Worm (Caenorhabditis elegans): ENCODE measurements around the gene faah-5.

faah-5 gene

DNA sequence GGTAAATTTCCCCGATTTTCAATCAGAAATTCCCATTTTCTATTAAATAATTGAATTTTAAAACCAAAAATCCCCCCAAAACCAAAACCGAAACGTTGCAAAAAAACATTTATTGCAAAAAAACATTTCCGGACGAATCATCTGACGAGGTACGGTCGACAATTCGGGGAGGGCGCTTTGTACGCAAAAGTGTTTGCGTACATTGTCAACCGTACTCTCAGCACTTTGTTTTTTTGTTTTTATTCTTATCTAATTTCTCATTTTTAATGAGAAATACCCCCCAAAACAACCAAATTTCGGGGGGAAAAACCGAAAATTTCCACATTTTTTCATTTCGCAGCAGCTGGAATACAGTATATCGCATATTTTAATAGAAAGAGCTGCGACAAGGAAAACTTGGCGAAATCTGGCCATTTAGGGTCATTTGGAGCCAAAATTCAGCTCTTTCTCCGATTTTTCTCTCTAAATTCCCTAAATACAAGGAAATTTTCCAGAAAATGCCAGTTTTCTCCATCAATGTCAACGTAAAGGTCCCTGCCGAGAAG lies 43.5 kb downstream of the faah-5 start, which contains the start of gene mif-1:
TSS of gene mif-1 (plus strand) at position 495 of the 545 bp plus-strand sequence.
- TF ChIP-seq elt-2 (tag; optimal IDR thresholded peaks at IDR 0.05), result peak; percentile 26
- TF ChIP-seq nhr-232 (tag; optimal IDR thresholded peaks at IDR 0.05), result no peak
- peak; percentile 68 for TF ChIP-seq nfya-1 (tag; optimal IDR thresholded peaks at IDR 0.05)
- no peak for TF ChIP-seq ama-1 (optimal IDR thresholded peaks at IDR 0.05)
- peak; percentile 30 for TF ChIP-seq hlh-30 (tag; optimal IDR thresholded peaks at IDR 0.05; ENCODE audit: insufficient read depth)
- TF ChIP-seq tbx-2 (tag; optimal IDR thresholded peaks at IDR 0.05), result no peak

DNA sequence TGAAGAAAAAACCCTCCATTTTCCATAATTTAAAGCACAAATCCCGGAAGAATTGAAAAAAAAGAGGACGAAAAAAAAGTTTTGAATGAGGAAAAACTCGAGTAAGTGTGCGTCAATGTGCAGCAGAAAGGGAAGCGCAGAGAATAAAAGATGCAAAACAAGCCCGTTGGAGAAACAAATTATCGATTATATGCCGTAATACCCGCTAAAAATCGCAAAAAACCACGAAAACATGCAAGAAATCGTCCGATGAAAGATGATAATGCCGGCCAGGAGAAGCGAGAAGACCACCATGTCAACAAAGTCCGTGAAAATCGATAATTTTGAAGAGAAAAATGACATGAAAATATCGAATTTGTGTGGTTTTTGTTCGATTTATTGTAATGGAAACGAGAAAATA lies 44.2 kb downstream of the faah-5 start:
- peak; percentile 4 for TF ChIP-seq ceh-48 (tag; optimal IDR thresholded peaks at IDR 0.05)
- no peak for TF ChIP-seq ceh-14 (tag; optimal IDR thresholded peaks at IDR 0.05)

ce11 chrIII:11846365-11846764 lies 44.9 kb downstream of the faah-5 start, which contains the start of gene ntl-3:
ntl-3 (minus strand) TSS chrIII:11846465.
- TF ChIP-seq ceh-14 (tag; optimal IDR thresholded peaks at IDR 0.05), result no peak
- no peak for TF ChIP-seq pqm-1 (tag; optimal IDR thresholded peaks at IDR 0.05)
- TF ChIP-seq ceh-19 (GFP tag; optimal IDR thresholded peaks at IDR 0.05), result no peak
- no peak for TF ChIP-seq K02D7.2 (tag; optimal IDR thresholded peaks at IDR 0.05)
- TF ChIP-seq pha-4 (tag; optimal IDR thresholded peaks at IDR 0.05), result no peak
- no peak for TF ChIP-seq fkh-10 (GFP tag; optimal IDR thresholded peaks at IDR 0.05)
- TF ChIP-seq ceh-18 (tag; optimal IDR thresholded peaks at IDR 0.05), result no peak
- TF ChIP-seq tbx-7 (tag; optimal IDR thresholded peaks at IDR 0.05), result no peak
- no peak for TF ChIP-seq C38D4.7 (GFP tag; optimal IDR thresholded peaks at IDR 0.05)
- TF ChIP-seq ceh-22 (tag; optimal IDR thresholded peaks at IDR 0.05), result no peak
- no peak for TF ChIP-seq ahr-1 (tag; optimal IDR thresholded peaks at IDR 0.05)
- no peak for TF ChIP-seq ets-4 (tag; optimal IDR thresholded peaks at IDR 0.05)
- TF ChIP-seq hlh-8 (tag; optimal IDR thresholded peaks at IDR 0.05), result no peak

DNA sequence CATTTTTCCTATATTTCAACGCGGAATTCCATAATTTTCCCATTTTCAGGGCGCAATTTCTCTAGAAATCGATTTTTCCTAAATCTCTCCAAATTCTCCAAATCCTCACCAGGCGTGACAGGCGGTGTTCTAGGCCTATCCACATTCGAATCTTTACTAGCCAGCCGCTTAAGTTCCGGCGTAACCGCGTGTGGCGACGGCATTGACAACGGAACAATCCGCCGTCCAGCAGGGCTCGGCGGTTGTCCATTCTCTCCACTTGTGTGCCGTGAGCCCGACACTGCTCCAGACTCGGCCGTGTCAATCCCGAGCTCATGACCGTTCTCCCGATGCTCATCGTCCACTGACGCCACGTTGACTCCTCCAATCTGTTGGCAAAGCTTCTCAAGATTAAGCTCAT lies 48.2 kb downstream of the faah-5 start:
- no peak for TF ChIP-seq Y22D7AL.16 (tag; optimal IDR thresholded peaks at IDR 0.05)
- TF ChIP-seq elt-4 (tag; optimal IDR thresholded peaks at IDR 0.05), result peak; percentile 40

DNA sequence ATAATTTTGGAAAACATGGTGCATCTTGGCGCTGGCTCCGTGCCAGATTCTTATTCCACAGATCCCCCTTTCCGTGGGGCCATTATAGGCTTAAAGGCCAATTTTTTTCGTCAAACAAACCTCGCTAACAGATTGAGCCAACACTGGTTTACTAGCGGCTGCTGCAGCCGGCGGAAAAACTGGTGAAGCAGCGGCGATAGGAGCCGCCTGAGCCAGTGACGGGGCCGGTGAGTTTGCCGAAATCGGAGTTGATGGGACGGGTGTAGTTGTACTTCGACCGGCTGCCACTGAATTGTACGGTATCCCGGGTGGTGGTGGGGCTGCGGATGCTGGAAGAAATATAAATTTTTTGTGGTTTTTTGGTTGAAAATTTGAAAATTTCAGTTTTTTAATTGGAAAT lies 49.5 kb downstream of the faah-5 start:
- no peak for TF ChIP-seq hlh-30 (tag; optimal IDR thresholded peaks at IDR 0.05; ENCODE audit: insufficient read depth)
- no peak for TF ChIP-seq sdc-2 (tag; optimal IDR thresholded peaks at IDR 0.05)
- no peak for TF ChIP-seq K09A11.1 (tag; optimal IDR thresholded peaks at IDR 0.05; ENCODE audit: insufficient read depth)
- no peak for TF ChIP-seq ceh-19 (GFP tag; optimal IDR thresholded peaks at IDR 0.05)
- TF ChIP-seq rnt-1 (tag; optimal IDR thresholded peaks at IDR 0.05), result no peak
- TF ChIP-seq ceh-14 (tag; optimal IDR thresholded peaks at IDR 0.05), result no peak
- TF ChIP-seq eyg-1 (tag; optimal IDR thresholded peaks at IDR 0.05), result no peak
- no peak for TF ChIP-seq ref-2 (tag; optimal IDR thresholded peaks at IDR 0.05)
- TF ChIP-seq odd-2 (tag; optimal IDR thresholded peaks at IDR 0.05), result no peak
- TF ChIP-seq T23F11.4 (GFP tag; optimal IDR thresholded peaks at IDR 0.05), result no peak
- no peak for TF ChIP-seq ama-1 (optimal IDR thresholded peaks at IDR 0.05)
- TF ChIP-seq lin-11 (tag; optimal IDR thresholded peaks at IDR 0.05), result no peak
- no peak for TF ChIP-seq madf-2 (tag; optimal IDR thresholded peaks at IDR 0.05)
- no peak for TF ChIP-seq elt-2 (tag; optimal IDR thresholded peaks at IDR 0.05)
- TF ChIP-seq ceh-34 (tag; optimal IDR thresholded peaks at IDR 0.05), result no peak
- TF ChIP-seq nhr-11 (tag; optimal IDR thresholded peaks at IDR 0.05), result no peak
- no peak for TF ChIP-seq F13H6.1 (tag; optimal IDR thresholded peaks at IDR 0.05)
- TF ChIP-seq hlh-6 (tag; optimal IDR thresholded peaks at IDR 0.05), result no peak
- no peak for TF ChIP-seq C38D4.7 (GFP tag; optimal IDR thresholded peaks at IDR 0.05)
